Worm (Caenorhabditis elegans): ENCODE data around the gene srw-79.

Gene srw-79

DNA sequence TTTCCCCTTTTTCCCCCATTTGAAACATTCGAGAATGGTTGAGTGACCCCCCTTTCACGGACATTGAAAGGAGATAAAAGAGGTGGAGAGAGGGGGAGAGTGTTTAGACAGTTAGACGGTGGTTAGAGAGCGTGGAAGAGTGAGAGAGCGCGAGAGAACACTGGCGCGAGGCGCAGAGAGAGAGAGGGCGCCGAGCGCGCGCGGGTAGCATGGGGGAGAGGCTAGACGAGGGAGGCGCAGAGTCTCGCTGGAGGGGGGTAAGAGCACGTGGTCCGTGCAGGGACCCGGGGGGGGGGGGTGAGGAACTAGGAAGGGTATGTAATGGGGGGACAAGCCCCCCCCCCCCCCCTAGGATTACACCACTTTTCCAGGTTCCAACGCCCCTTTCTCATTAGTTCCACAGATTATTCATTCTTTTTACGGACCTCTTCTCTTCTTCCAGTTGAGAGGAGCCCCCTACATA is 27.4 kb downstream of the srw-79 start (continued):
- peak in 1 of 2 experiments; percentile 85 for TF ChIP-seq hif-1 (tag; optimal IDR thresholded peaks at IDR 0.05)
- TF ChIP-seq Y105C5A.15 (GFP tag; IDR thresholded peaks at IDR 0.05): no peak
- TF ChIP-seq F10B5.3 (tag; optimal IDR thresholded peaks at IDR 0.05): peak; percentile 6

- peak; percentile 84 for TF ChIP-seq dve-1 (tag; optimal IDR thresholded peaks at IDR 0.05; ENCODE audit: insufficient read depth)
- no peak for TF ChIP-seq snpc-4 (tag; optimal IDR thresholded peaks at IDR 0.05)
- no peak for TF ChIP-seq egl-27 (tag; optimal IDR thresholded peaks at IDR 0.05)
- no peak for TF ChIP-seq ceh-20 (GFP tag; IDR thresholded peaks at IDR 0.05)
- TF ChIP-seq Y75B8A.6 (GFP tag; IDR thresholded peaks at IDR 0.05): no peak
- TF ChIP-seq madf-9 (GFP tag; conservative IDR thresholded peaks at IDR 0.05): no peak
- TF ChIP-seq spr-1 (tag; optimal IDR thresholded peaks at IDR 0.05): no peak
- TF ChIP-seq egl-43 (GFP tag; IDR thresholded peaks at IDR 0.05): no peak
- no peak for TF ChIP-seq nhr-11 (tag; optimal IDR thresholded peaks at IDR 0.05)
- no peak for TF ChIP-seq hmg-1.1 (GFP tag; IDR thresholded peaks at IDR 0.05)
- TF ChIP-seq dpl-1 (GFP tag; optimal IDR thresholded peaks at IDR 0.05): peak; percentile 3
- no peak for TF ChIP-seq duxl-1 (tag; optimal IDR thresholded peaks at IDR 0.05; ENCODE audit: poor library complexity)
- no peak for TF ChIP-seq lir-3 (tag; optimal IDR thresholded peaks at IDR 0.05)
- no peak for TF ChIP-seq ctbp-1 (GFP tag; IDR thresholded peaks at IDR 0.05)
- TF ChIP-seq nhr-42 (GFP tag; IDR thresholded peaks at IDR 0.05): no peak
- TF ChIP-seq sdz-12 (GFP tag; optimal IDR thresholded peaks at IDR 0.05): no peak
- no peak for TF ChIP-seq zip-2 (tag; optimal IDR thresholded peaks at IDR 0.05)
- TF ChIP-seq php-3 (GFP tag; IDR thresholded peaks at IDR 0.05): peak; percentile 39; the same call in 1 of the 2 replicates
- TF ChIP-seq zfp-2 (tag; optimal IDR thresholded peaks at IDR 0.05): no peak
- no peak for TF ChIP-seq fos-1 (tag; optimal IDR thresholded peaks at IDR 0.05)
- TF ChIP-seq Y105C5A.15 (GFP tag; IDR thresholded peaks at IDR 0.05): no peak
- no peak for TF ChIP-seq nhr-111 (GFP tag; optimal IDR thresholded peaks at IDR 0.05)
- TF ChIP-seq daf-12 (tag; optimal IDR thresholded peaks at IDR 0.05): no peak
- no peak for TF ChIP-seq daf-16 (GFP tag; optimal IDR thresholded peaks at IDR 0.05)
- TF ChIP-seq daf-16 (tag; optimal IDR thresholded peaks at IDR 0.05): peak; percentile 84
- TF ChIP-seq nhr-77 (tag; optimal IDR thresholded peaks at IDR 0.05): peak; percentile 65
- TF ChIP-seq mxl-2 (GFP tag; conservative IDR thresholded peaks at IDR 0.05): no peak
- 0 out of 2 replicates have a peak, but pooled peaks have one; percentile 38 for TF ChIP-seq lin-1 (GFP tag; IDR thresholded peaks at IDR 0.05)
- peak; percentile 77 for TF ChIP-seq hlh-11 (tag; optimal IDR thresholded peaks at IDR 0.05)
- TF ChIP-seq unc-39 (tag; optimal IDR thresholded peaks at IDR 0.05): no peak
- TF ChIP-seq arid-1 (GFP tag; conservative IDR thresholded peaks at IDR 0.05): no peak
- TF ChIP-seq rbr-2 (tag; optimal IDR thresholded peaks at IDR 0.05): no peak
- no peak for TF ChIP-seq ZK337.2 (GFP tag; IDR thresholded peaks at IDR 0.05)
- no peak for TF ChIP-seq ceh-62 (tag; optimal IDR thresholded peaks at IDR 0.05)
- no peak for TF ChIP-seq madf-5 (GFP tag; IDR thresholded peaks at IDR 0.05)
- no peak for TF ChIP-seq nhr-102 (tag; optimal IDR thresholded peaks at IDR 0.05)
- no peak for TF ChIP-seq set-16 (GFP tag; IDR thresholded peaks at IDR 0.05)
- no peak for TF ChIP-seq ceh-82 (tag; optimal IDR thresholded peaks at IDR 0.05)
- peak; percentile 89 for TF ChIP-seq pqm-1 (tag; optimal IDR thresholded peaks at IDR 0.05)
- TF ChIP-seq lsy-2 (tag; optimal IDR thresholded peaks at IDR 0.05): peak in 1 of 2 experiments; percentile 4
- no peak for TF ChIP-seq T26A8.4 (GFP tag; IDR thresholded peaks at IDR 0.05)
- no peak for TF ChIP-seq F49E8.2 (tag; optimal IDR thresholded peaks at IDR 0.05; ENCODE audit: borderline replicate concordance)
- TF ChIP-seq ztf-11 (tag; optimal IDR thresholded peaks at IDR 0.05): no peak
- TF ChIP-seq tag-97 (GFP tag; IDR thresholded peaks at IDR 0.05): no peak
- no peak for TF ChIP-seq ama-1 (optimal IDR thresholded peaks at IDR 0.05)
- TF ChIP-seq F26F4.8 (GFP tag; conservative IDR thresholded peaks at IDR 0.05): no peak
- TF ChIP-seq zfp-3 (GFP tag; conservative IDR thresholded peaks at IDR 0.05): no peak
Measured at ce11 chrII:2975561-2976230, 29.2 kb downstream of the srw-79 start.

Data from whole organism, L4 larva.